Worm (Caenorhabditis elegans) whole organism, early embryonic: ENCODE data around the gene ocam-1.

Experiments used
- F13C5.2 ChIP-seq: sonication (generic microtip); optimal IDR thresholded peaks from 2 replicates; lab custom pipeline; 2017; ENCODE audit warnings: mild to moderate bottlenecking, missing genetic modification characterization, inconsistent platforms, missing compliant biosample characterization
- aly-1 ChIP-seq: sonication (generic microtip); optimal IDR thresholded peaks from 2 replicates; lab custom pipeline; 2016; ENCODE audit warnings: missing genetic modification characterization, missing compliant biosample characterization
- ama-1 ChIP-seq: fragments of 150-350 bp; optimal IDR thresholded peaks from 2 replicates; lab custom pipeline; 2014
- ceh-13 ChIP-seq: fragments of 200-800 bp; sonication (Bioruptor generic); optimal IDR thresholded peaks from 2 replicates; lab custom pipeline; 2018; ENCODE audit warnings: mild to moderate bottlenecking, missing genetic modification characterization, missing compliant biosample characterization
- ceh-36 ChIP-seq: sonication (generic microtip); optimal IDR thresholded peaks from 2 replicates; lab custom pipeline; 2016; ENCODE audit warnings: missing genetic modification characterization, inconsistent platforms, missing compliant biosample characterization
- flt-1 ChIP-seq: fragments of 200-800 bp; sonication (Bioruptor generic); IDR thresholded peaks from 2 replicates; pipeline ENCODE4 v1.3.6; 2022; ENCODE audit warnings: missing genetic modification characterization, missing compliant biosample characterization
- hmbx-1 ChIP-seq: sonication (generic microtip); optimal IDR thresholded peaks from 2 replicates; lab custom pipeline; 2016; ENCODE audit warnings: mild to moderate bottlenecking, missing genetic modification characterization, missing compliant biosample characterization
- hmg-4 ChIP-seq: fragments of 200-800 bp; sonication (Bioruptor generic); optimal IDR thresholded peaks from 2 replicates; lab custom pipeline; 2018; ENCODE audit warnings: mild to moderate bottlenecking, missing genetic modification characterization, missing compliant biosample characterization
- hnd-1 ChIP-seq: sonication (generic microtip); optimal IDR thresholded peaks from 2 replicates; lab custom pipeline; 2016; ENCODE audit warnings: missing genetic modification characterization, missing compliant biosample characterization
- pes-1 ChIP-seq: fragments of 200-800 bp; sonication (Bioruptor generic); IDR thresholded peaks from 2 replicates; pipeline ENCODE4 v1.3.6; 2022; ENCODE audit warnings: missing genetic modification reagents, missing genetic modification characterization, missing compliant biosample characterization
- sea-1 ChIP-seq: fragments of 200-800 bp; sonication (Bioruptor generic); conservative IDR thresholded peaks from 2 replicates; pipeline ENCODE4 v1.3.6; 2022; ENCODE audit warnings: missing genetic modification characterization, missing compliant biosample characterization
- tbx-11 ChIP-seq: fragments of 200-800 bp; sonication (Bioruptor generic); IDR thresholded peaks from 2 replicates; pipeline ENCODE4 v1.3.6; 2022; ENCODE audit warnings: missing genetic modification characterization, missing compliant biosample characterization
- tbx-37 ChIP-seq: fragments of 200-800 bp; sonication (Bioruptor generic); conservative IDR thresholded peaks from 2 replicates; pipeline ENCODE4 v1.3.6; 2022; ENCODE audit warnings: missing genetic modification reagents, missing genetic modification characterization, missing compliant biosample characterization
- tra-4 ChIP-seq: sonication (generic microtip); optimal IDR thresholded peaks from 2 replicates; lab custom pipeline; 2017; ENCODE audit warnings: missing genetic modification characterization, missing compliant biosample characterization

DNA sequence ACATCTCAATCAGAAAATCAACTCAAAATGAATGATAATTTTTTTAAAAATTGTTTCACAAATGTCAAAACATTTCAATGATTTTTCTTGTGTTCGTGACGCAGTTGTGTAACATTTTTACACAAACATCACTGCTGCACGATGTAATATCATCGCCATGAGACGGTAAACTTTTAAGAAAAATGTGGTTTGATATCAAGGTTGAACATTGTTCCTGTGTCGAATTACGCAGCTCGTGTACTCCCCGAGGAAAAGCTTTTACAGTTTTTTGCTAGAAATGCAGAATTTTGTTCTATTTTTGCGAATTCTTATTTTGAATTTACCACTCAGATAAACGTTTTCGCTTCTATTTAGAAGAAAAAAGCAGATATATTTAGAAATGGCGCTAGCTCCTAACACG lies 30.1 kb upstream of the ocam-1 start:
- TF ChIP-seq ceh-13 (GFP tag; lab: Kevin White, UChicago): no peak
- no peak for TF ChIP-seq hmg-4 (GFP tag; lab: Kevin White, UChicago)
- no peak for TF ChIP-seq hmbx-1 (tag; lab: Kevin White, UChicago)
- no peak for TF ChIP-seq aly-1
- no peak for TF ChIP-seq pes-1
- TF ChIP-seq F13C5.2 (tag; lab: Kevin White, UChicago): no peak
- TF ChIP-seq ceh-36: no peak
- TF ChIP-seq ama-1 (lab: Kevin White, UChicago): no peak
- no peak for TF ChIP-seq flt-1 (GFP tag; lab: Robert Waterston, UW)
- TF ChIP-seq hnd-1 (tag; lab: Kevin White, UChicago): no peak
- TF ChIP-seq tbx-11 (GFP tag; lab: Robert Waterston, UW): no peak
- no peak for TF ChIP-seq sea-1 (GFP tag; lab: Robert Waterston, UW)
- TF ChIP-seq tra-4 (tag; lab: Kevin White, UChicago): no peak
- TF ChIP-seq tbx-37: no peak
